Worm (Caenorhabditis elegans): ENCODE measurements around the gene F45D3.3.

Gene F45D3.3

ce11 chrV:12555872-12556271 is 5.7 kb upstream of the F45D3.3 start (continued):
- peak; percentile 84 for TF ChIP-seq nhr-85 (tag)
- no peak for TF ChIP-seq nhr-76 (tag; optimal IDR thresholded peaks at IDR 0.05)
- TF ChIP-seq ets-5 (GFP tag; IDR thresholded peaks at IDR 0.05), result no peak
- TF ChIP-seq ama-1 (optimal IDR thresholded peaks at IDR 0.05), result no peak
- no peak for TF ChIP-seq efl-3 (GFP tag; optimal IDR thresholded peaks at IDR 0.05)
- no peak for TF ChIP-seq dsc-1 (tag; optimal IDR thresholded peaks at IDR 0.05)
- TF ChIP-seq ceh-63 (GFP tag; optimal IDR thresholded peaks at IDR 0.05), result no peak
- TF ChIP-seq nhr-90 (tag; optimal IDR thresholded peaks at IDR 0.05; ENCODE audit: poor library complexity), result peak; percentile 2
- TF ChIP-seq fkh-4 (tag; optimal IDR thresholded peaks at IDR 0.05; ENCODE audit: borderline replicate concordance), result no peak
- TF ChIP-seq nhr-20 (tag; optimal IDR thresholded peaks at IDR 0.05), result peak; percentile 42
- no peak for TF ChIP-seq zip-4 (GFP tag; optimal IDR thresholded peaks at IDR 0.05)

- TF ChIP-seq ztf-4 (tag; optimal IDR thresholded peaks at IDR 0.05) (peak; percentile 28), mef-2 (tag; optimal IDR thresholded peaks at IDR 0.05) (no peak), nhr-12 (tag; optimal IDR thresholded peaks at IDR 0.05) (no peak), unc-30 (tag; optimal IDR thresholded peaks at IDR 0.05) (no peak), nhr-76 (tag; optimal IDR thresholded peaks at IDR 0.05) (no peak), nhr-71 (tag; optimal IDR thresholded peaks at IDR 0.05) (peak; percentile 74), fkh-4 (tag; optimal IDR thresholded peaks at IDR 0.05; ENCODE audit: borderline replicate concordance) (no peak), swsn-7 (tag; optimal IDR thresholded peaks at IDR 0.05) (no peak), unc-130 (tag; optimal IDR thresholded peaks at IDR 0.05) (peak; percentile 64), irx-1 (tag; optimal IDR thresholded peaks at IDR 0.05) (no peak), Y116A8C.19 (tag; optimal IDR thresholded peaks at IDR 0.05; ENCODE audit: borderline replicate concordance) (no peak), F16B12.6 (tag; optimal IDR thresholded peaks at IDR 0.05) (no peak), vab-15 (tag; optimal IDR thresholded peaks at IDR 0.05) (peak; percentile 16), C04F5.9 (tag; optimal IDR thresholded peaks at IDR 0.05) (no peak), C34B4.2 (tag; optimal IDR thresholded peaks at IDR 0.05) (no peak), pag-3 (tag; optimal IDR thresholded peaks at IDR 0.05; ENCODE audit: borderline replicate concordance, insufficient read depth) (no peak), dsc-1 (tag; optimal IDR thresholded peaks at IDR 0.05) (no peak), sox-4 (tag; optimal IDR thresholded peaks at IDR 0.05) (no peak), tlp-1 (tag; optimal IDR thresholded peaks at IDR 0.05) (no peak), ces-1 (GFP tag; optimal IDR thresholded peaks at IDR 0.05) (no peak), unc-62 (GFP tag; optimal IDR thresholded peaks at IDR 0.05) (no peak), nhr-85 (tag) (peak; percentile 98), lin-35 (GFP tag; optimal IDR thresholded peaks at IDR 0.05) (peak in 1 of 2 experiments; percentile 24), nhr-47 (tag; optimal IDR thresholded peaks at IDR 0.05) (peak; percentile 38), egl-13 (tag; optimal IDR thresholded peaks at IDR 0.05) (no peak), unc-86 (tag; optimal IDR thresholded peaks at IDR 0.05) (no peak), rnt-1 (tag; optimal IDR thresholded peaks at IDR 0.05) (no peak), ama-1 (optimal IDR thresholded peaks at IDR 0.05) (peak; percentile 6), nhr-20 (tag; optimal IDR thresholded peaks at IDR 0.05) (peak; percentile 79), lin-15B (tag; optimal IDR thresholded peaks at IDR 0.05) (no peak), xbp-1 (tag; optimal IDR thresholded peaks at IDR 0.05) (no peak), C16A3.4 (tag; optimal IDR thresholded peaks at IDR 0.05) (peak; percentile 63), isw-1 (GFP tag; IDR thresholded peaks at IDR 0.05) (no peak), lir-3 (tag; optimal IDR thresholded peaks at IDR 0.05; ENCODE audit: poor library complexity) (no peak), nhr-19 (GFP tag; conservative IDR thresholded peaks at IDR 0.05) (peak; percentile 54), blmp-1 (tag; optimal IDR thresholded peaks at IDR 0.05) (peak; percentile 85), ceh-90 (tag; optimal IDR thresholded peaks at IDR 0.05) (no peak), dpl-1 (GFP tag; optimal IDR thresholded peaks at IDR 0.05) (no peak), ceh-88 (GFP tag; IDR thresholded peaks at IDR 0.05) (no peak), efl-3 (GFP tag; optimal IDR thresholded peaks at IDR 0.05) (no peak), sup-37 (GFP tag; optimal IDR thresholded peaks at IDR 0.05) (no peak), lin-14 (GFP tag; optimal IDR thresholded peaks at IDR 0.05) (peak; percentile 84), mep-1 (tag; optimal IDR thresholded peaks at IDR 0.05) (peak; percentile 20), grh-1 (GFP tag; IDR thresholded peaks at IDR 0.05) (peak; percentile 51; the same call in 1 of the 2 replicates), ets-5 (GFP tag; IDR thresholded peaks at IDR 0.05) (no peak)
These were observed 4.2 kb upstream of the F45D3.3 start for ce11 chrV:12554172-12555031.

All from whole organism, L1 larva.